Fruit fly (Drosophila melanogaster) whole organism, pupa: ENCODE measurements around the gene grim.

Source experiments
- CG10348 ChIP-seq: fragments of 200-800 bp; sonication (Bioruptor generic); IDR thresholded peaks from 2 replicates; pipeline ENCODE4 v1.3.6; 2022; ENCODE audit warnings: missing biosample characterization, missing genetic modification characterization
- CG12605 ChIP-seq: fragments of 200-800 bp; sonication (Bioruptor generic); IDR thresholded peaks from 2 replicates; pipeline ENCODE4 v1.3.6; 2022; ENCODE audit warnings: missing biosample characterization, missing genetic modification characterization
- CG13204 ChIP-seq: fragments of 200-800 bp; sonication (Bioruptor generic); optimal IDR thresholded peaks from 2 replicates; lab custom pipeline; 2018; ENCODE audit warnings: missing biosample characterization, mild to moderate bottlenecking, missing genetic modification characterization, moderate library complexity
- CG14655 ChIP-seq: fragments of 200-800 bp; sonication (Bioruptor generic); optimal IDR thresholded peaks from 3 replicates; lab custom pipeline; 2017; ENCODE audit warnings: mild to moderate bottlenecking, missing biosample characterization, missing genetic modification reagents, missing genetic modification characterization
- CG15710 ChIP-seq: fragments of 200-800 bp; sonication (Bioruptor generic); optimal IDR thresholded peaks from 2 replicates; lab custom pipeline; 2018; ENCODE audit warnings: missing biosample characterization, mild to moderate bottlenecking, missing genetic modification characterization, moderate library complexity
- CG17806 ChIP-seq: fragments of 200-800 bp; sonication (Bioruptor generic); optimal IDR thresholded peaks from 2 replicates; lab custom pipeline; 2018; ENCODE audit warnings: missing biosample characterization, mild to moderate bottlenecking, missing genetic modification characterization, moderate library complexity
- CG32121 ChIP-seq: fragments of 200-800 bp; sonication (Bioruptor generic); IDR thresholded peaks from 2 replicates; pipeline ENCODE4 v1.3.6; 2022; ENCODE audit warnings: missing biosample characterization, missing genetic modification characterization
- CG34367 ChIP-seq: fragments of 200-800 bp; sonication (Bioruptor generic); optimal IDR thresholded peaks from 2 replicates; lab custom pipeline; 2018; ENCODE audit warnings: missing biosample characterization, mild to moderate bottlenecking, missing genetic modification characterization
- CG4496 ChIP-seq: fragments of 200-800 bp; sonication (Bioruptor generic); IDR thresholded peaks from 3 replicates; pipeline ENCODE4 v1.3.6; 2022; ENCODE audit warnings: missing biosample characterization, missing genetic modification characterization
- CG8159 ChIP-seq: fragments of 200-800 bp; sonication (Bioruptor generic); optimal IDR thresholded peaks from 3 replicates; lab custom pipeline; 2018; ENCODE audit warnings: missing biosample characterization, mild to moderate bottlenecking, missing genetic modification characterization, moderate library complexity
- CG8301 ChIP-seq: fragments of 200-800 bp; sonication (Bioruptor generic); optimal IDR thresholded peaks from 2 replicates; lab custom pipeline; 2018; ENCODE audit warnings: missing biosample characterization, mild to moderate bottlenecking, missing genetic modification characterization
- CG9948 ChIP-seq: fragments of 200-800 bp; sonication (Bioruptor generic); optimal IDR thresholded peaks from 2 replicates; lab custom pipeline; 2018; ENCODE audit warnings: missing biosample characterization, mild to moderate bottlenecking, missing genetic modification characterization, moderate library complexity
- D1 ChIP-seq: fragments of 200-800 bp; sonication (Bioruptor generic); optimal IDR thresholded peaks from 2 replicates; lab custom pipeline; 2018; ENCODE audit warnings: missing biosample characterization, mild to moderate bottlenecking, missing genetic modification characterization, moderate library complexity
- EcR ChIP-seq: fragments of 200-800 bp; sonication (Bioruptor generic); optimal IDR thresholded peaks from 3 replicates; lab custom pipeline; 2019; ENCODE audit warnings: missing biosample characterization, missing genetic modification characterization, mild to moderate bottlenecking, moderate library complexity, missing genetic modification reagents
- Ets98B ChIP-seq: fragments of 200-800 bp; sonication (Bioruptor generic); IDR thresholded peaks from 2 replicates; pipeline ENCODE4 v1.3.6; 2022; ENCODE audit warnings: missing biosample characterization, missing genetic modification characterization
- Pif1A ChIP-seq: fragments of 200-800 bp; sonication (Bioruptor generic); optimal IDR thresholded peaks from 3 replicates; lab custom pipeline; 2016; ENCODE audit warnings: missing biosample characterization, missing genetic modification characterization
- Pif1B ChIP-seq: fragments of 200-800 bp; sonication (Bioruptor generic); optimal IDR thresholded peaks from 3 replicates; lab custom pipeline; 2016; ENCODE audit warnings: missing biosample characterization, missing genetic modification characterization
- Snoo ChIP-seq: fragments of 200-800 bp; sonication (Bioruptor generic); optimal IDR thresholded peaks from 3 replicates; lab custom pipeline; 2017; ENCODE audit warnings: missing biosample characterization, mild to moderate bottlenecking, missing genetic modification characterization, inconsistent platforms
- fd96Ca ChIP-seq: fragments of 200-800 bp; sonication (Bioruptor generic); IDR thresholded peaks from 3 replicates; pipeline ENCODE4 v1.3.6; 2022; ENCODE audit warnings: missing biosample characterization, missing genetic modification characterization
- gl ChIP-seq: fragments of 200-800 bp; sonication (Bioruptor generic); optimal IDR thresholded peaks from 2 replicates; lab custom pipeline; 2018; ENCODE audit warnings: missing biosample characterization, mild to moderate bottlenecking, missing genetic modification characterization
- rn ChIP-seq: fragments of 200-800 bp; sonication (Bioruptor generic); IDR thresholded peaks from 2 replicates; pipeline ENCODE4 v1.3.6; 2022; ENCODE audit warnings: missing biosample characterization, missing genetic modification characterization

grim gene

DNA sequence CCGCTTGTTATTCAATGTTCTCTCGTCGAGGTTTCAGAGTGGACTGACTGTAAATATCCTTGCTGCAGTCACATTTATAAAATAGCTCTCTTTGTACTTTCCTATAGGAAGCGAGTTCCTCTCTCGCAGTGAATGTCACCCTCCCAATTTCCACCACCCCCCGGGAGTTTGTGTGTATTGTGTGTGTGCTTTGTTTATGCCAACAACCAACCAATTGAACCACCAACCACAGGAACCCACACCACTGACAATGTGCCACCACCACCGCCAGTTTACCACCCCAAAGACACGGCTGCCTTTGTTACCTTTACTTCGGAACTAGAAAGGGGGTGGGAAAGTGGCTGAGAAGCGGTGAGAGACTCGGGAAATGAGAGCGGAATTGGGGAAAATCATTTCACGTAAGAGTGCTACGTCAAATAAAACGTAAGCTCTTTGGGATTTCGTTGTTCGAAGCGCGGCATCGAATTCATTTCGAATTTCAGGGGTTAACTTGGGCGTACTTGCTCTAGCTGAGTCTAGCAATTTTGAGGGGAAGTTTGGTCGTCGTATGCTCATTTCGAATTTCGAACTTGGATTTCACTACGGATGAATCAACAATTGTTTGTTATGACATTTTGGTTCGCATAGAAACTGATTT, at the start of gene grim:
grim (minus strand) TSS at position 51 of the 637 bp plus-strand sequence.
- no peak for TF ChIP-seq EcR (GFP tag; lab: Kevin White, UChicago)
- TF ChIP-seq CG4496 (GFP tag; lab: Robert Waterston, UW), result no peak
- TF ChIP-seq Snoo (tag; lab: Kevin White, UChicago), result no peak
- TF ChIP-seq Pif1B (GFP tag; lab: Kevin White, UChicago), result no peak
- TF ChIP-seq rn (GFP tag; lab: Robert Waterston, UW), result no peak
- TF ChIP-seq Ets98B (GFP tag; lab: Robert Waterston, UW), result no peak
- no peak for TF ChIP-seq CG10348 (GFP tag; lab: Robert Waterston, UW)
- TF ChIP-seq gl (tag; lab: Kevin White, UChicago), result no peak

dm6 chr3L:18350504-18350903, 46.3 kb upstream of the grim start:
- TF ChIP-seq gl (tag; lab: Kevin White, UChicago) (no peak), CG12605 (GFP tag; lab: Robert Waterston, UW) (no peak), CG10348 (GFP tag; lab: Robert Waterston, UW) (no peak), CG4496 (GFP tag; lab: Robert Waterston, UW) (no peak), CG34367 (tag; lab: Kevin White, UChicago) (no peak), CG8301 (tag; lab: Kevin White, UChicago) (no peak), CG32121 (no peak), CG17806 (no peak), Ets98B (GFP tag; lab: Robert Waterston, UW) (no peak), CG15710 (tag; lab: Kevin White, UChicago) (no peak), Pif1B (GFP tag; lab: Kevin White, UChicago) (no peak), D1 (tag; lab: Kevin White, UChicago) (no peak), CG9948 (no peak), CG8159 (tag; lab: Kevin White, UChicago) (no peak), CG14655 (GFP tag; lab: Kevin White, UChicago) (no peak), Pif1A (GFP tag; lab: Kevin White, UChicago) (no peak), EcR (GFP tag; lab: Kevin White, UChicago) (no peak), CG13204 (no peak), fd96Ca (GFP tag; lab: Robert Waterston, UW) (no peak)
- TF ChIP-seq, all 21 proteins: peak for 0

DNA sequence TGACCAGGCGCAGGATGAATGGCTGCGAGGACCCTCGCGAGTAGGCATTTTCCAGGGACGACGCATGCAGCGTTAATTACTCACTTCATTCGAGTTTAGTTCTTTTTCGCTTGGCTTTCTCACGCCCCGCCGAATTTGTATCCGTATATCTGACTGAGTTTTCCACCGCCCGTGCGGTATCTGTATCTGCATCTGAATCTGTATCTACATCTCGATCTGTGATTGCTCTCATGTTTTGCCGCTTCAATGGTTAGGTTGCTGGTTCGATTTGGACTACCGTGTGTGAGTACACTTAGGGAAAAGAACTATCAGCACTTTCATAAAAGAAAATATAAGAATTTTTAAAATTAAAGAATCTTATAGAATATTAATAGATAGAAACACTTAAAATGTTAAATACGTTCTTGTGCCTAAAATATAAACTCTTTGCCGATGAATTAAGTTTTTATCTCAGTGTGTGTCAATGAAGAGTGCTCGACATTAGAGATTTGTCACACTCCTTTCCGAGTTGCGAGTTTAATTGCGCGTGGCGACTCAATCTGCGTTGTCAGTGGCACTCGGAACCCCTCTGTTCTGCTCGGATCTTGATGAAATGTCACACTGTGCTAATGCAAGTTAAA, 45.0 kb upstream of the grim start:
- no peak for TF ChIP-seq Pif1A (GFP tag; lab: Kevin White, UChicago)
- TF ChIP-seq, all 21 proteins: peak for 0

- TF ChIP-seq CG12605 (GFP tag; lab: Robert Waterston, UW) (no peak), CG8159 (tag; lab: Kevin White, UChicago) (peak; percentile 3)
Observed at dm6 chr3L:18348664-18349063, 44.4 kb upstream of the grim start.

DNA sequence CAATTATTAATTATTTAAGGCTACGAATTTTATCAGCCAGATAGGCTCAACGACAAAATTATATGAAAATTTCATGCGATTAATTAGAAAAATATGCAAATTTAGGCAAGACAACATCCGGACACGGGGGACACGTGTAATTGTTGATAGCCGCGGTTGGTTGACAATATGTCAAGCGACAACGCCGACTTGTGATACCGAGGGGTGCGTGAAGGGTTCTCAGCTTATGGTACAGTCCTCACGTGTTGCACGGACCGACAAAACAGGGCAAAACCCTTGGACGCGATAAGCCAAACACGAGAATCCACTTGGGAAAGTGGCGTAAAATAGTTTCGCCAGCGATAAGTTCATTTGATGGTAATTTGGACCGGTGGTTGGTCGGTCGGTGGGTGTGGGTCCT, 43.8 kb upstream of the grim start:
- TF ChIP-seq Pif1A (GFP tag; lab: Kevin White, UChicago), result no peak
- TF ChIP-seq Snoo (tag; lab: Kevin White, UChicago), result no peak
- no peak for TF ChIP-seq gl (tag; lab: Kevin White, UChicago)
- TF ChIP-seq CG13204, result no peak
- no peak for TF ChIP-seq rn (GFP tag; lab: Robert Waterston, UW)
- no peak for TF ChIP-seq CG8159 (tag; lab: Kevin White, UChicago)
- TF ChIP-seq CG32121, result no peak
- no peak for TF ChIP-seq CG34367 (tag; lab: Kevin White, UChicago)
- no peak for TF ChIP-seq CG9948
- TF ChIP-seq CG8301 (tag; lab: Kevin White, UChicago), result no peak
- no peak for TF ChIP-seq Pif1B (GFP tag; lab: Kevin White, UChicago)
- no peak for TF ChIP-seq EcR (GFP tag; lab: Kevin White, UChicago)
- no peak for TF ChIP-seq CG12605 (GFP tag; lab: Robert Waterston, UW)
- TF ChIP-seq, all 21 proteins: peak for 0

dm6 chr3L:18344957-18345356, 40.7 kb upstream of the grim start:
- TF ChIP-seq CG14655 (GFP tag; lab: Kevin White, UChicago) (peak; percentile 2), CG32121 (no peak), D1 (tag; lab: Kevin White, UChicago) (no peak), CG34367 (tag; lab: Kevin White, UChicago) (no peak)
- TF ChIP-seq, all 21 proteins: peak for 1

DNA sequence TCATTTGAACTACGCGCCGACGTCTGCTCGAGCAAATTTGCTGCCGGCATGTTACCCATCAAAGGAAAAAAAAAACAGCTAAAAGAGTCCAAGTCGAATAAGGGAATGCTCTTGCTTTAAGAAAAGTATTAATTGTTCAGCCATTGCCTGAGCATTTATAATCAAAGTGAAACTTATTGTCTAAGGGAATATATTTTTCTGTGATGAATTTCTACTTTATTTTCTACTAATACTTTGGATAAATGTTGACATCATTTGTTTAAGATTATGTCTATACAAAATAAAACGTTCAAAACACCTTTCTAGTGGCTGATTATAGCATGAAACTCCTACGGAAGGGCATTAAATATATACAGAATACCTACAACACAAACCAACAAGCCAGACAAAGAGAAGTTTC, 30.0 kb upstream of the grim start:
- TF ChIP-seq fd96Ca (GFP tag; lab: Robert Waterston, UW) (no peak), CG9948 (peak; percentile 3), CG15710 (tag; lab: Kevin White, UChicago) (peak; percentile 14), CG17806 (no peak), CG8159 (tag; lab: Kevin White, UChicago) (peak; percentile 29), gl (tag; lab: Kevin White, UChicago) (no peak)
